Worm (Caenorhabditis elegans) whole organism, L4 larva: ENCODE results near the gene asp-3.

Source experiments
- aly-2 ChIP-seq: sonication (generic microtip); optimal IDR thresholded peaks from 2 replicates; lab custom pipeline; 2018; ENCODE audit warnings: missing biosample characterization, missing genetic modification characterization
- fkh-10 ChIP-seq: fragments of 150-350 bp; optimal IDR thresholded peaks from 2 replicates; lab custom pipeline; 2014; ENCODE audit warnings: missing biosample characterization, missing genetic modification reagents, missing genetic modification characterization
- jun-1 ChIP-seq: fragments of 150-350 bp; optimal IDR thresholded peaks from 2 replicates; lab custom pipeline; 2014; ENCODE audit warnings: missing biosample characterization, missing genetic modification reagents, missing genetic modification characterization
- lim-7 ChIP-seq: fragments of 200-800 bp; sonication (Bioruptor generic); IDR thresholded peaks from 2 replicates; pipeline ENCODE4 v1.3.6; 2022; ENCODE audit warnings: missing genetic modification characterization, missing compliant biosample characterization
- mxl-3 ChIP-seq: fragments of 200-800 bp; sonication (Bioruptor generic); optimal IDR thresholded peaks from 2 replicates; lab custom pipeline; 2018; ENCODE audit warnings: mild to moderate bottlenecking, missing genetic modification characterization, missing compliant biosample characterization
- nhr-11 ChIP-seq: fragments of 150-350 bp; optimal IDR thresholded peaks from 2 replicates; lab custom pipeline; 2014; ENCODE audit warnings: missing biosample characterization, missing genetic modification characterization
- pqm-1 ChIP-seq: sonication (generic microtip); optimal IDR thresholded peaks from 2 replicates; lab custom pipeline; 2017; ENCODE audit warnings: missing biosample characterization, missing genetic modification characterization
- snpc-4 ChIP-seq: fragments of 150-350 bp; optimal IDR thresholded peaks from 2 replicates; lab custom pipeline; 2014; ENCODE audit warnings: missing biosample characterization, missing genetic modification characterization
- spr-1 ChIP-seq: sonication (generic microtip); optimal IDR thresholded peaks from 2 replicates; lab custom pipeline; 2016; ENCODE audit warnings: mild to moderate bottlenecking, missing genetic modification characterization, missing compliant biosample characterization
- unc-39 ChIP-seq: sonication (generic microtip); optimal IDR thresholded peaks from 2 replicates; lab custom pipeline; 2017; ENCODE audit warnings: missing biosample characterization, missing genetic modification characterization

DNA sequence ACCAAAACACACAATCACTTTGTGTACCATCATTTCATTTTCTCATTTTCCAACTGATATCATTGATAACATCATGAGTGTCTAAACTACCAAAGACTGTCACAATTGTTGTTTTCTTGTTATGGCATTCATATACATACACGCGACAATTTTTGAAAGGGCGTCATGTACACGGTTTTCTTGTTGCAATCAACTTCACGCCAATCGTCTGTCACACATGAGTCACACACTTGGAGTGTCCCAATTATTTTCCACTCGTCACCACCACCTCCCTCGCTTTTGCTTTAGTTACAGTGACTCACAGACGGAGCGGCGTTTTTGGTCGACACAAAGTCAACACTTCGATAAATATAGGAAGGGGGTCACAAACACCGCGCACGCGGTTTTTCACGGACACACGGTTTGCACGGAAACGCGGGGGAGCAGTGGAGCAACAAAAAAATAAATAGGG is 42.9 kb upstream of the asp-3 start:
- TF ChIP-seq spr-1 (tag; lab: Kevin White, UChicago) (no peak), unc-39 (tag; lab: Kevin White, UChicago) (no peak), aly-2 (tag; lab: Kevin White, UChicago) (no peak), jun-1 (peak; percentile 48), snpc-4 (tag; lab: Kevin White, UChicago) (no peak), mxl-3 (peak; percentile 59), fkh-10 (GFP tag; lab: Kevin White, UChicago) (no peak), pqm-1 (tag; lab: Kevin White, UChicago) (no peak), nhr-11 (tag; lab: Kevin White, UChicago) (no peak), lim-7 (GFP tag; lab: Robert Waterston, UW) (no peak)
